Fruit fly (Drosophila melanogaster) whole organism, embryonic: Measurements from ENCODE around the gene CG7781.

ENCODE experiments used
- Atf-2 ChIP-seq: fragments of 200-800 bp; sonication (Bioruptor generic); optimal IDR thresholded peaks from 2 replicates; lab custom pipeline; 2016; ENCODE audit warnings: missing biosample characterization, missing genetic modification characterization
- Bgb ChIP-seq: fragments of 200-800 bp; sonication (Bioruptor generic); IDR thresholded peaks from 2 replicates; pipeline ENCODE4 v1.3.6; 2022; ENCODE audit warnings: missing biosample characterization, missing genetic modification characterization; ENCODE audit not compliant: partially characterized antibody
- CG11456 ChIP-seq: fragments of 200-800 bp; sonication (Bioruptor generic); IDR thresholded peaks from 3 replicates; pipeline ENCODE4 v1.3.6; 2022; ENCODE audit warnings: missing biosample characterization, missing genetic modification characterization
- CG12236 ChIP-seq: fragments of 200-800 bp; sonication (Bioruptor generic); optimal IDR thresholded peaks from 2 replicates; lab custom pipeline; 2016; ENCODE audit warnings: missing biosample characterization, missing genetic modification characterization
- CG13624 ChIP-seq: fragments of 200-800 bp; sonication (Bioruptor generic); optimal IDR thresholded peaks from 2 replicates; lab custom pipeline; 2016; ENCODE audit warnings: missing biosample characterization, missing genetic modification characterization
- CG15269 ChIP-seq: fragments of 200-800 bp; sonication (Bioruptor generic); optimal IDR thresholded peaks from 2 replicates; lab custom pipeline; 2018; ENCODE audit warnings: missing biosample characterization, mild to moderate bottlenecking, missing genetic modification characterization, moderate library complexity
- CG1529 ChIP-seq: fragments of 200-800 bp; sonication (Bioruptor generic); optimal IDR thresholded peaks from 3 replicates; lab custom pipeline; 2018; ENCODE audit warnings: missing biosample characterization, missing genetic modification characterization
- CG15514 ChIP-seq: fragments of 200-800 bp; sonication (Bioruptor generic); optimal IDR thresholded peaks from 3 replicates; lab custom pipeline; 2017; ENCODE audit warnings: missing biosample characterization, missing genetic modification characterization, mild to moderate bottlenecking, moderate library complexity, missing genetic modification reagents
- CG1647 ChIP-seq: fragments of 200-800 bp; sonication (Bioruptor generic); optimal IDR thresholded peaks from 3 replicates; lab custom pipeline; 2016; ENCODE audit warnings: missing biosample characterization, missing genetic modification characterization
- CG16863 ChIP-seq: fragments of 200-800 bp; sonication (Bioruptor generic); optimal IDR thresholded peaks from 3 replicates; lab custom pipeline; 2016; ENCODE audit warnings: missing biosample characterization, missing genetic modification characterization
- CG17912 ChIP-seq: fragments of 200-800 bp; sonication (Bioruptor generic); optimal IDR thresholded peaks from 2 replicates; lab custom pipeline; 2018; ENCODE audit warnings: missing biosample characterization, mild to moderate bottlenecking, missing genetic modification characterization
- CG18599 ChIP-seq: fragments of 200-800 bp; sonication (Bioruptor generic); optimal IDR thresholded peaks from 3 replicates; lab custom pipeline; 2017; ENCODE audit warnings: missing biosample characterization, missing genetic modification characterization, mild to moderate bottlenecking, moderate library complexity, missing genetic modification reagents
- CG2202 ChIP-seq: fragments of 200-800 bp; sonication (Bioruptor generic); optimal IDR thresholded peaks from 2 replicates; lab custom pipeline; 2018; ENCODE audit warnings: missing biosample characterization, mild to moderate bottlenecking, missing genetic modification characterization
- CG30431 ChIP-seq: fragments of 200-800 bp; sonication (Bioruptor generic); optimal IDR thresholded peaks from 2 replicates; lab custom pipeline; 2017; ENCODE audit warnings: missing biosample characterization, missing genetic modification characterization
- CG31224 ChIP-seq: fragments of 200-800 bp; sonication (Bioruptor generic); IDR thresholded peaks from 2 replicates; pipeline ENCODE4 v1.3.6; 2022; ENCODE audit warnings: missing biosample characterization, missing genetic modification characterization
- CG31388 ChIP-seq: fragments of 200-800 bp; sonication (Bioruptor generic); optimal IDR thresholded peaks from 2 replicates; lab custom pipeline; 2016; ENCODE audit warnings: missing biosample characterization, missing genetic modification characterization
- CG31441 ChIP-seq: fragments of 200-800 bp; sonication (Bioruptor generic); IDR thresholded peaks from 2 replicates; pipeline ENCODE4 v1.3.6; 2022; ENCODE audit warnings: missing biosample characterization, missing genetic modification characterization
- CG3407 ChIP-seq: fragments of 200-800 bp; sonication (Bioruptor generic); optimal IDR thresholded peaks from 2 replicates; lab custom pipeline; 2018; ENCODE audit warnings: missing biosample characterization, mild to moderate bottlenecking, missing genetic modification characterization
- CG34376 ChIP-seq: fragments of 200-800 bp; sonication (Bioruptor generic); optimal IDR thresholded peaks from 2 replicates; lab custom pipeline; 2018; ENCODE audit warnings: missing biosample characterization, mild to moderate bottlenecking, missing genetic modification characterization
- CG3847 ChIP-seq: fragments of 200-800 bp; sonication (Bioruptor generic); IDR thresholded peaks from 2 replicates; pipeline ENCODE4 v1.3.6; 2022; ENCODE audit warnings: missing biosample characterization, missing genetic modification characterization
- CG4404 ChIP-seq: fragments of 200-800 bp; sonication (Bioruptor generic); IDR thresholded peaks from 2 replicates; pipeline ENCODE4 v1.3.6; 2022; ENCODE audit warnings: missing biosample characterization, missing genetic modification characterization
- CG4617 ChIP-seq: fragments of 200-800 bp; sonication (Bioruptor generic); optimal IDR thresholded peaks from 3 replicates; lab custom pipeline; 2016; ENCODE audit warnings: missing biosample characterization, missing genetic modification characterization, borderline replicate concordance
- CG9215 ChIP-seq: fragments of 200-800 bp; sonication (Bioruptor generic); IDR thresholded peaks from 2 replicates; pipeline ENCODE4 v1.3.6; 2022; ENCODE audit warnings: missing biosample characterization, missing genetic modification characterization
- CG9932 ChIP-seq: fragments of 200-800 bp; sonication (Bioruptor generic); IDR thresholded peaks from 2 replicates; pipeline ENCODE4 v1.3.6; 2022; ENCODE audit warnings: missing biosample characterization, missing genetic modification characterization
- E2f1 ChIP-seq: fragments of 200-800 bp; sonication (Bioruptor generic); IDR thresholded peaks from 2 replicates; pipeline ENCODE4 v1.3.6; 2022; ENCODE audit warnings: missing biosample characterization, missing genetic modification characterization
- Gsc ChIP-seq: fragments of 200-800 bp; sonication (Bioruptor generic); IDR thresholded peaks from 2 replicates; pipeline ENCODE4 v1.3.6; 2022; ENCODE audit warnings: missing biosample characterization, missing genetic modification characterization
- HLH4C ChIP-seq: fragments of 200-800 bp; sonication (Bioruptor generic); IDR thresholded peaks from 3 replicates; pipeline ENCODE4 v1.3.6; 2022; ENCODE audit warnings: missing biosample characterization, missing genetic modification characterization; ENCODE audit not compliant: partially characterized antibody
- HLHmδ ChIP-seq: fragments of 200-800 bp; sonication (Bioruptor generic); optimal IDR thresholded peaks from 2 replicates; lab custom pipeline; 2018; ENCODE audit warnings: missing biosample characterization, mild to moderate bottlenecking, missing genetic modification characterization, moderate library complexity
- Hmr ChIP-seq: fragments of 200-800 bp; sonication (Bioruptor generic); optimal IDR thresholded peaks from 3 replicates; lab custom pipeline; 2017; ENCODE audit warnings: mild to moderate bottlenecking, missing biosample characterization, missing genetic modification reagents, missing genetic modification characterization
- Max ChIP-seq: fragments of 200-800 bp; sonication (Bioruptor generic); optimal IDR thresholded peaks from 2 replicates; lab custom pipeline; 2016; ENCODE audit warnings: missing biosample characterization, mild to moderate bottlenecking, missing genetic modification characterization
- Med ChIP-seq: fragments of 200-800 bp; sonication (Bioruptor generic); peaks from one replicate; lab custom pipeline; 2016; ENCODE audit warnings: missing biosample characterization, missing genetic modification characterization, mild to moderate bottlenecking, inconsistent platforms, moderate library complexity
- Mes4 ChIP-seq: fragments of 200-800 bp; sonication (Bioruptor generic); optimal IDR thresholded peaks from 2 replicates; lab custom pipeline; 2016; ENCODE audit warnings: missing biosample characterization, missing genetic modification characterization
- Sox100B ChIP-seq: fragments of 200-800 bp; sonication (Bioruptor generic); optimal IDR thresholded peaks from 3 replicates; lab custom pipeline; 2018; ENCODE audit warnings: missing biosample characterization, mild to moderate bottlenecking, missing genetic modification characterization
- Ssrp ChIP-seq: fragments of 200-800 bp; sonication (Bioruptor generic); optimal IDR thresholded peaks from 2 replicates; lab custom pipeline; 2018; ENCODE audit warnings: missing biosample characterization, mild to moderate bottlenecking, missing genetic modification characterization, moderate library complexity
- Tbp ChIP-seq: fragments of >200 bp; optimal IDR thresholded peaks from 2 replicates; lab custom pipeline; 2018; ENCODE audit warnings: missing biosample characterization, missing genetic modification characterization
- Xbp1 ChIP-seq: fragments of 200-800 bp; sonication (Bioruptor generic); optimal IDR thresholded peaks from 3 replicates; lab custom pipeline; 2016; ENCODE audit warnings: missing biosample characterization, mild to moderate bottlenecking, missing genetic modification characterization
- dmrt99B ChIP-seq: fragments of 200-800 bp; sonication (Bioruptor generic); optimal IDR thresholded peaks from 2 replicates; lab custom pipeline; 2018; ENCODE audit warnings: missing biosample characterization, mild to moderate bottlenecking, missing genetic modification characterization, moderate library complexity
- eve ChIP-seq, 2 experiments: fragments of >200 bp; optimal IDR thresholded peaks; 2 replicates each; lab custom pipeline; 2017; ENCODE audit warnings: missing biosample characterization in 2 of 2, missing genetic modification characterization in 2 of 2
- eyg ChIP-seq: fragments of 200-800 bp; sonication (Bioruptor generic); optimal IDR thresholded peaks from 3 replicates; lab custom pipeline; 2016; ENCODE audit warnings: missing biosample characterization, missing genetic modification characterization
- gro ChIP-seq: fragments of 200-800 bp; sonication (Bioruptor generic); optimal IDR thresholded peaks from 2 replicates; lab custom pipeline; 2016; ENCODE audit warnings: missing biosample characterization, missing genetic modification characterization
- kay ChIP-seq: fragments of 200-800 bp; sonication (Bioruptor generic); optimal IDR thresholded peaks from 2 replicates; lab custom pipeline; 2016; ENCODE audit warnings: missing biosample characterization, missing genetic modification characterization
- lmd ChIP-seq: fragments of 200-800 bp; sonication (Bioruptor generic); IDR thresholded peaks from 2 replicates; pipeline ENCODE4 v1.3.6; 2022; ENCODE audit warnings: missing biosample characterization, missing genetic modification characterization
- lola ChIP-seq, 3 experiments: fragments of >200 bp in 2 of 3; fragments of 200-800 bp in 1 of 3; sonication (Bioruptor generic) in 1 of 3; optimal IDR thresholded peaks; 2 replicates each; lab custom pipeline; 2017 to 2019; ENCODE audit warnings: missing biosample characterization in 3 of 3, missing genetic modification characterization in 3 of 3, mild to moderate bottlenecking in 1 of 3, moderate library complexity in 1 of 3
- nau ChIP-seq: fragments of 200-800 bp; sonication (Bioruptor generic); optimal IDR thresholded peaks from 3 replicates; lab custom pipeline; 2017; ENCODE audit warnings: missing biosample characterization, mild to moderate bottlenecking, missing genetic modification characterization, missing genetic modification reagents
- sens ChIP-seq: fragments of 200-800 bp; sonication (Bioruptor generic); peaks from one replicate; lab custom pipeline; 2016; ENCODE audit warnings: missing biosample characterization, missing genetic modification characterization
- sens-2 ChIP-seq: fragments of 200-800 bp; sonication (Bioruptor generic); IDR thresholded peaks from 2 replicates; pipeline ENCODE4 v1.3.6; 2022; ENCODE audit warnings: missing biosample characterization, missing genetic modification characterization
- sisA ChIP-seq: fragments of 200-800 bp; sonication (Bioruptor generic); IDR thresholded peaks from 2 replicates; pipeline ENCODE4 v1.3.6; 2022; ENCODE audit warnings: missing biosample characterization, missing genetic modification characterization
- stc ChIP-seq: fragments of 200-800 bp; sonication (Bioruptor generic); IDR thresholded peaks from 2 replicates; pipeline ENCODE4 v1.3.6; 2022; ENCODE audit warnings: missing biosample characterization, missing genetic modification characterization
- tin ChIP-seq: fragments of 200-800 bp; sonication (Bioruptor generic); optimal IDR thresholded peaks from 3 replicates; lab custom pipeline; 2016; ENCODE audit warnings: missing biosample characterization, missing genetic modification characterization
- trh ChIP-seq: fragments of 200-800 bp; sonication (Bioruptor generic); optimal IDR thresholded peaks from 2 replicates; lab custom pipeline; 2016; ENCODE audit warnings: missing biosample characterization, missing genetic modification characterization
- usp ChIP-seq: fragments of >200 bp; optimal IDR thresholded peaks from 2 replicates; lab custom pipeline; 2017; ENCODE audit warnings: missing biosample characterization, missing genetic modification characterization

CG7781 gene

dm6 chr2L:8284913-8285619 is 40.1 kb downstream of the CG7781 start (continued):
- TF ChIP-seq CG9215 (GFP tag; lab: Robert Waterston, UW) (no peak), CG15514 (no peak), dmrt99B (tag; lab: Kevin White, UChicago) (peak; percentile 43), Sox100B (no peak), CG3847 (no peak), CG18599 (no peak), CG31224 (GFP tag; lab: Robert Waterston, UW) (no peak), CG12236 (GFP tag; lab: Kevin White, UChicago) (no peak), trh (GFP tag; lab: Kevin White, UChicago) (no peak), CG4404 (GFP tag; lab: Robert Waterston, UW) (no peak), CG15269 (tag; lab: Kevin White, UChicago) (no peak), gro (no peak), eve (GFP tag; optimal IDR thresholded peaks at IDR 0.05; lab: Kevin White, UChicago) (peak in 1 of 2 experiments; percentile 80), Ssrp (tag; lab: Kevin White, UChicago) (peak; percentile 29), sens (GFP tag; lab: Kevin White, UChicago) (peak; percentile 88), CG31441 (GFP tag; lab: Robert Waterston, UW) (peak; percentile 49), sens-2 (GFP tag; lab: Robert Waterston, UW) (no peak), CG30431 (GFP tag; lab: Kevin White, UChicago) (no peak), CG16863 (GFP tag; lab: Kevin White, UChicago) (no peak), Gsc (GFP tag; lab: Robert Waterston, UW) (no peak), HLH4C (no peak), CG11456 (GFP tag; lab: Robert Waterston, UW) (no peak), Max (no peak), CG3407 (GFP tag; lab: Kevin White, UChicago) (peak; percentile 17), CG1647 (no peak), usp (GFP tag; lab: Kevin White, UChicago) (no peak), Xbp1 (GFP tag; lab: Kevin White, UChicago) (peak; percentile 35), CG4617 (GFP tag; lab: Kevin White, UChicago) (no peak), stc (no peak), CG9932 (GFP tag; lab: Robert Waterston, UW) (no peak), E2f1 (GFP tag; lab: Robert Waterston, UW) (no peak), CG31388 (GFP tag; lab: Kevin White, UChicago) (no peak), HLHmδ (GFP tag; lab: Kevin White, UChicago) (no peak), Tbp (no peak), Hmr (GFP tag; lab: Kevin White, UChicago) (no peak), CG1529 (no peak), Atf-2 (no peak), tin (GFP tag; lab: Kevin White, UChicago) (no peak), CG13624 (GFP tag; lab: Kevin White, UChicago) (no peak), lola (GFP tag; optimal IDR thresholded peaks at IDR 0.05; lab: Kevin White, UChicago) (no peak), Med (peak; percentile 48), kay (GFP tag; lab: Kevin White, UChicago) (no peak), nau (no peak), sisA (GFP tag; lab: Robert Waterston, UW) (no peak), eyg (GFP tag; lab: Kevin White, UChicago) (no peak), CG17912 (GFP tag; lab: Kevin White, UChicago) (no peak), CG2202 (no peak), Mes4 (GFP tag; lab: Kevin White, UChicago) (no peak), CG34376 (GFP tag; lab: Kevin White, UChicago) (no peak), Bgb (GFP tag; lab: Robert Waterston, UW) (no peak), lmd (GFP tag; lab: Robert Waterston, UW) (no peak)
